Worm (Caenorhabditis elegans) whole organism, late embryonic: ENCODE results near the gene T21B10.4.

Experiments
- K02D7.2 ChIP-seq: sonication (generic microtip); optimal IDR thresholded peaks from 2 replicates; lab custom pipeline; 2017; ENCODE audit warnings: mild to moderate bottlenecking, missing genetic modification characterization, missing compliant biosample characterization
- dve-1 ChIP-seq: sonication (generic microtip); optimal IDR thresholded peaks from 2 replicates; lab custom pipeline; 2017; ENCODE audit warnings: antibody characterized with exemption, mild to moderate bottlenecking, missing genetic modification characterization, missing compliant biosample characterization
- madf-2 ChIP-seq: sonication (generic microtip); optimal IDR thresholded peaks from 2 replicates; lab custom pipeline; 2017; ENCODE audit warnings: missing genetic modification characterization, missing compliant biosample characterization

DNA sequence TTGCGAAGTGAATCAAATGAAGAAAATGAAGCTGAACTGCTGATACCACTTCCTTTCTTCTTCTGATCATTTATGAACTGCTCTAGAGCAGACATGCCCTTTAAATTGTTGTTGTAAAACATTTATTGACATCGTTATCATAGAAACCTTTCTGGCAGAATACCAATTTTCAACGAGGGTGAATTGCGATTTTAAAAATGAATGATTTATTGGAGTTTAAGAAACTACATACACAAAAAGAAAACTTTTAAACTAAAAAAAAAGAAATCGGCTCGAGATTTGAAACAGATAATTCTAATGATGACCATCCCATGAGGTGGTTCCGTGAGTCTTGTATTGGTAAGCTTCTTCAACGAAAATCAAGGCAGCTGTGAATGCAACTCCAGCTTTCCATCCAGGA lies 23.4 kb downstream of the T21B10.4 start, which contains the start of gene sftd-3:
- TF ChIP-seq madf-2 (tag; lab: Kevin White, UChicago) (no peak), dve-1 (tag; lab: Kevin White, UChicago) (no peak), K02D7.2 (tag; lab: Kevin White, UChicago) (no peak)
